Worm (Caenorhabditis elegans) whole organism, L1 larva: ENCODE results near the gene znf-622.

Experiments used
- C04F5.9 ChIP-seq: sonication (generic microtip); optimal IDR thresholded peaks from 2 replicates; lab custom pipeline; 2016; ENCODE audit warnings: missing genetic modification characterization, missing compliant biosample characterization
- F16B12.6 ChIP-seq: fragments of 150-350 bp; optimal IDR thresholded peaks from 2 replicates; lab custom pipeline; 2014; ENCODE audit warnings: missing biosample characterization, missing genetic modification characterization
- Y116A8C.19 ChIP-seq: sonication (generic microtip); optimal IDR thresholded peaks from 2 replicates; lab custom pipeline; 2016; ENCODE audit warnings: missing compliant biosample characterization, missing genetic modification characterization, borderline replicate concordance
- aha-1 ChIP-seq: fragments of 150-350 bp; optimal IDR thresholded peaks from 2 replicates; lab custom pipeline; 2014; ENCODE audit warnings: missing biosample characterization, missing genetic modification characterization
- ceh-82 ChIP-seq, 3 experiments: fragments of 150-350 bp in 1 of 3; sonication (generic microtip) in 2 of 3; optimal IDR thresholded peaks; 2 replicates each; lab custom pipeline; 2014 to 2017; ENCODE audit warnings: missing biosample characterization in 3 of 3, missing genetic modification characterization in 3 of 3
- ceh-88 ChIP-seq: fragments of 200-800 bp; sonication (Bioruptor generic); IDR thresholded peaks from 2 replicates; pipeline ENCODE4 v1.3.6; 2022; ENCODE audit warnings: missing genetic modification characterization, missing compliant biosample characterization
- efl-1 ChIP-seq, 4 experiments: fragments of 150-350 bp; optimal IDR thresholded peaks in 3 of 4; peaks in 1 of 4; 1 replicate in 1 of 4; 2 replicates in 3 of 4; lab custom pipeline; 2014; ENCODE audit warnings: missing biosample characterization in 2 of 4, missing genetic modification characterization in 2 of 4, missing genetic modification reagents in 2 of 4
- elt-3 ChIP-seq, 6 experiments: fragments of 150-350 bp in 1 of 6; sonication (generic microtip); optimal IDR thresholded peaks; 2 replicates each; lab custom pipeline; 2017 to 2018; ENCODE audit warnings: missing biosample characterization in 6 of 6, missing genetic modification characterization in 6 of 6, inconsistent platforms in 1 of 6
- ets-5 ChIP-seq: fragments of 200-800 bp; sonication (Bioruptor generic); IDR thresholded peaks from 2 replicates; pipeline ENCODE4 v1.3.6; 2022; ENCODE audit warnings: missing genetic modification characterization, missing compliant biosample characterization
- fkh-10 ChIP-seq: sonication (generic microtip); optimal IDR thresholded peaks from 2 replicates; lab custom pipeline; 2017; ENCODE audit warnings: missing biosample characterization, missing genetic modification reagents, missing genetic modification characterization
- fos-1 ChIP-seq: fragments of 150-350 bp; optimal IDR thresholded peaks from 2 replicates; lab custom pipeline; 2014; ENCODE audit warnings: missing biosample characterization, missing genetic modification characterization
- hlh-17 ChIP-seq: fragments of 200-800 bp; sonication (Bioruptor generic); optimal IDR thresholded peaks from 2 replicates; lab custom pipeline; 2018; ENCODE audit warnings: missing genetic modification characterization, mild to moderate bottlenecking, missing compliant biosample characterization, moderate library complexity, borderline replicate concordance
- irx-1 ChIP-seq: sonication (generic microtip); optimal IDR thresholded peaks from 2 replicates; lab custom pipeline; 2016; ENCODE audit warnings: missing genetic modification characterization, missing compliant biosample characterization
- isw-1 ChIP-seq: fragments of 200-800 bp; sonication (Bioruptor generic); IDR thresholded peaks from 2 replicates; pipeline ENCODE4 v1.3.6; 2022; ENCODE audit warnings: missing genetic modification characterization, missing compliant biosample characterization
- jun-1 ChIP-seq: fragments of 150-350 bp; optimal IDR thresholded peaks from 2 replicates; lab custom pipeline; 2014; ENCODE audit warnings: missing biosample characterization, missing genetic modification reagents, missing genetic modification characterization
- lin-13 ChIP-seq: fragments of 150-350 bp; optimal IDR thresholded peaks from 2 replicates; lab custom pipeline; 2014; ENCODE audit warnings: missing biosample characterization, missing genetic modification reagents, missing genetic modification characterization
- lin-14 ChIP-seq: fragments of 200-800 bp; sonication (Bioruptor generic); optimal IDR thresholded peaks from 2 replicates; lab custom pipeline; 2018; ENCODE audit warnings: mild to moderate bottlenecking, missing genetic modification characterization, moderate library complexity, missing compliant biosample characterization
- lin-15B ChIP-seq: fragments of 150-350 bp; sonication (generic microtip); optimal IDR thresholded peaks from 3 replicates; lab custom pipeline; 2014; ENCODE audit warnings: missing biosample characterization, missing genetic modification characterization
- lin-35 ChIP-seq, 2 experiments: fragments of 150-350 bp; optimal IDR thresholded peaks; 2 replicates each; lab custom pipeline; 2014; ENCODE audit warnings: missing biosample characterization in 2 of 2, missing genetic modification characterization in 2 of 2, missing genetic modification reagents in 2 of 2
- lin-39 ChIP-seq: fragments of 150-350 bp; optimal IDR thresholded peaks from 2 replicates; lab custom pipeline; 2014; ENCODE audit warnings: missing biosample characterization, missing genetic modification reagents, missing genetic modification characterization
- mab-9 ChIP-seq: fragments of 200-800 bp; sonication (Bioruptor generic); IDR thresholded peaks from 2 replicates; pipeline ENCODE4 v1.3.6; 2022; ENCODE audit warnings: missing genetic modification reagents, missing genetic modification characterization, missing compliant biosample characterization
- nhr-12 ChIP-seq: sonication (generic microtip); optimal IDR thresholded peaks from 2 replicates; lab custom pipeline; 2017; ENCODE audit warnings: missing biosample characterization, missing genetic modification characterization
- nhr-19 ChIP-seq: fragments of 200-800 bp; sonication (Bioruptor generic); conservative IDR thresholded peaks from 2 replicates; pipeline ENCODE4 v1.3.6; 2022; ENCODE audit warnings: missing genetic modification characterization, missing compliant biosample characterization
- nhr-47 ChIP-seq: sonication (generic microtip); optimal IDR thresholded peaks from 2 replicates; lab custom pipeline; 2016; ENCODE audit warnings: mild to moderate bottlenecking, missing genetic modification characterization, moderate library complexity, missing compliant biosample characterization
- nhr-71 ChIP-seq: sonication (generic microtip); optimal IDR thresholded peaks from 2 replicates; lab custom pipeline; 2016; ENCODE audit warnings: mild to moderate bottlenecking, missing genetic modification characterization, moderate library complexity, missing compliant biosample characterization
- nhr-77 ChIP-seq: fragments of 150-350 bp; optimal IDR thresholded peaks from 2 replicates; lab custom pipeline; 2014; ENCODE audit warnings: missing biosample characterization, missing genetic modification characterization
- nhr-85 ChIP-seq: sonication (generic microtip); peaks from one replicate; lab custom pipeline; 2016; ENCODE audit warnings: missing genetic modification characterization, inconsistent platforms, missing compliant biosample characterization
- nhr-90 ChIP-seq: sonication (generic microtip); optimal IDR thresholded peaks from 2 replicates; lab custom pipeline; 2016; ENCODE audit warnings: mild to moderate bottlenecking, missing genetic modification characterization, missing compliant biosample characterization; ENCODE audit not compliant: poor library complexity
- pax-3 ChIP-seq: fragments of 200-800 bp; sonication (Bioruptor generic); optimal IDR thresholded peaks from 2 replicates; lab custom pipeline; 2018; ENCODE audit warnings: mild to moderate bottlenecking, missing genetic modification characterization, moderate library complexity, missing compliant biosample characterization
- rnt-1 ChIP-seq: sonication (generic microtip); optimal IDR thresholded peaks from 2 replicates; lab custom pipeline; 2016; ENCODE audit warnings: mild to moderate bottlenecking, missing genetic modification characterization, moderate library complexity, missing compliant biosample characterization
- skn-1 ChIP-seq: fragments of 150-350 bp; optimal IDR thresholded peaks from 2 replicates; lab custom pipeline; 2014; ENCODE audit warnings: missing biosample characterization, missing genetic modification characterization
- sox-4 ChIP-seq: sonication (generic microtip); optimal IDR thresholded peaks from 2 replicates; lab custom pipeline; 2016; ENCODE audit warnings: missing genetic modification characterization, missing compliant biosample characterization
- sptf-1 ChIP-seq: fragments of 150-350 bp; optimal IDR thresholded peaks from 2 replicates; lab custom pipeline; 2014; ENCODE audit warnings: missing biosample characterization, missing genetic modification characterization
- tbx-2 ChIP-seq: sonication (generic microtip); optimal IDR thresholded peaks from 2 replicates; lab custom pipeline; 2016; ENCODE audit warnings: missing genetic modification characterization, missing compliant biosample characterization
- tlp-1 ChIP-seq: fragments of 150-350 bp; optimal IDR thresholded peaks from 2 replicates; lab custom pipeline; 2014; ENCODE audit warnings: missing biosample characterization, missing genetic modification characterization
- unc-130 ChIP-seq: fragments of 150-350 bp; optimal IDR thresholded peaks from 2 replicates; lab custom pipeline; 2017; ENCODE audit warnings: missing biosample characterization, missing genetic modification characterization, inconsistent platforms
- unc-30 ChIP-seq: sonication (generic microtip); optimal IDR thresholded peaks from 2 replicates; lab custom pipeline; 2017; ENCODE audit warnings: missing biosample characterization, missing genetic modification characterization
- unc-62 ChIP-seq: fragments of 150-350 bp; optimal IDR thresholded peaks from 2 replicates; lab custom pipeline; 2014; ENCODE audit warnings: missing biosample characterization, missing genetic modification reagents, missing genetic modification characterization
- unc-98 ChIP-seq: fragments of 200-800 bp; sonication (Bioruptor generic); IDR thresholded peaks from 2 replicates; pipeline ENCODE4 v1.3.6; 2022; ENCODE audit warnings: missing genetic modification characterization, missing compliant biosample characterization
- xbp-1 ChIP-seq: sonication (generic microtip); optimal IDR thresholded peaks from 2 replicates; lab custom pipeline; 2016; ENCODE audit warnings: missing genetic modification characterization, missing compliant biosample characterization
- zag-1 ChIP-seq: fragments of 150-350 bp; optimal IDR thresholded peaks from 2 replicates; lab custom pipeline; 2014; ENCODE audit warnings: missing biosample characterization, missing genetic modification characterization
- ztf-4 ChIP-seq: fragments of 150-350 bp; optimal IDR thresholded peaks from 2 replicates; lab custom pipeline; 2014; ENCODE audit warnings: missing biosample characterization, missing genetic modification characterization

Gene znf-622

ce11 chrIII:6381584-6382391, at the start of gene znf-622:
Gene znf-622, plus strand, starts transcription at chrIII:6381634.
- no peak for TF ChIP-seq xbp-1 (tag; lab: Kevin White, UChicago)
- TF ChIP-seq efl-1 (optimal IDR thresholded peaks at IDR 0.05; lab: Kevin White, UChicago): no peak
- TF ChIP-seq efl-1 (GFP tag; optimal IDR thresholded peaks at IDR 0.05 in 1 of 2; lab: Kevin White, UChicago): peak in 1 of 2 experiments; percentile 75

ce11 chrIII:6334364-6334763, 47.1 kb upstream of the znf-622 start:
- TF ChIP-seq fkh-10 (peak; percentile 71), ztf-4 (tag; lab: Kevin White, UChicago) (no peak), lin-14 (GFP tag; lab: Kevin White, UChicago) (peak; percentile 23)
- TF ChIP-seq, all 84 proteins: peak for 2

- TF ChIP-seq nhr-85 (tag; lab: Kevin White, UChicago): peak; percentile 88
Measured at ce11 chrIII:6337730-6338129, 43.7 kb upstream of the znf-622 start.

- TF ChIP-seq elt-3 (tag; optimal IDR thresholded peaks at IDR 0.05; lab: Kevin White, UChicago) (peak in 1 of 6 experiments; percentile 61), lin-39 (tag; lab: Kevin White, UChicago) (no peak)
Measured at ce11 chrIII:6339919-6340434, 41.5 kb upstream of the znf-622 start, which contains the start of gene let-767. Gene let-767, minus strand, starts transcription at chrIII:6339969.

ce11 chrIII:6341878-6342453, 39.5 kb upstream of the znf-622 start, which contains the start of gene rpn-13:
Gene rpn-13, minus strand, starts transcription at chrIII:6341928.
- TF ChIP-seq ceh-88 (GFP tag; lab: Robert Waterston, UW): no peak
- TF ChIP-seq nhr-77 (tag; lab: Kevin White, UChicago): no peak
- TF ChIP-seq skn-1 (tag; lab: Kevin White, UChicago): peak; percentile 98
- no peak for TF ChIP-seq nhr-90 (tag; lab: Kevin White, UChicago)
- no peak for TF ChIP-seq Y116A8C.19 (tag; lab: Kevin White, UChicago)
- TF ChIP-seq sptf-1 (tag; lab: Kevin White, UChicago): no peak
- no peak for TF ChIP-seq isw-1 (GFP tag; lab: Robert Waterston, UW)
- no peak for TF ChIP-seq aha-1 (tag; lab: Kevin White, UChicago)
- peak; percentile 35 for TF ChIP-seq rnt-1 (tag; lab: Kevin White, UChicago)
- TF ChIP-seq F16B12.6 (tag; lab: Kevin White, UChicago): peak; percentile 95
- TF ChIP-seq unc-98 (GFP tag; lab: Robert Waterston, UW): no peak
- peak; percentile 28 for TF ChIP-seq lin-13 (GFP tag; lab: Kevin White, UChicago)
- peak; percentile 23 for TF ChIP-seq tbx-2
- TF ChIP-seq jun-1 (tag; lab: Kevin White, UChicago): peak; percentile 6
- TF ChIP-seq nhr-71 (tag; lab: Kevin White, UChicago): peak; percentile 59
- no peak for TF ChIP-seq C04F5.9 (tag; lab: Kevin White, UChicago)
- TF ChIP-seq fos-1: peak; percentile 49
- TF ChIP-seq mab-9: no peak
- no peak for TF ChIP-seq hlh-17 (GFP tag; lab: Kevin White, UChicago)
- no peak for TF ChIP-seq unc-62 (GFP tag; lab: Kevin White, UChicago)
- no peak for TF ChIP-seq pax-3 (tag; lab: Kevin White, UChicago)
- peak in 2 of 3 experiments; percentile 52 to 56 for TF ChIP-seq ceh-82 (tag; optimal IDR thresholded peaks at IDR 0.05; lab: Kevin White, UChicago)
- no peak for TF ChIP-seq irx-1 (tag; lab: Kevin White, UChicago)
- no peak for TF ChIP-seq lin-15B (tag; lab: Kevin White, UChicago)
- no peak for TF ChIP-seq sox-4 (tag; lab: Kevin White, UChicago)
- TF ChIP-seq unc-130 (tag; lab: Kevin White, UChicago): peak; percentile 84
- TF ChIP-seq nhr-19 (GFP tag; lab: Robert Waterston, UW): no peak
- TF ChIP-seq lin-39 (tag; lab: Kevin White, UChicago): no peak
- TF ChIP-seq tlp-1 (tag; lab: Kevin White, UChicago): no peak
- peak; percentile 54 for TF ChIP-seq nhr-47 (tag; lab: Kevin White, UChicago)
- peak; percentile 42 for TF ChIP-seq lin-14 (GFP tag; lab: Kevin White, UChicago)
- no peak for TF ChIP-seq nhr-12 (tag; lab: Kevin White, UChicago)
- peak; percentile 70 to 83 for TF ChIP-seq lin-35 (GFP tag; optimal IDR thresholded peaks at IDR 0.05; lab: Kevin White, UChicago)
- TF ChIP-seq zag-1 (tag; lab: Kevin White, UChicago): no peak
- no peak for TF ChIP-seq unc-30 (tag; lab: Kevin White, UChicago)
- no peak for TF ChIP-seq ets-5 (GFP tag; lab: Robert Waterston, UW)
